Fruit fly (Drosophila melanogaster) whole organism, embryonic: ENCODE measurements around the gene CG13837.
A peak's percentile ranks its signal among the peaks of the same experiment; 100 is the strongest.

Experiments used
- CG10543 ChIP-seq: fragments of 200-800 bp; sonication (Bioruptor generic); optimal IDR thresholded peaks from 3 replicates; lab custom pipeline; 2017; ENCODE audit warnings: missing biosample characterization, mild to moderate bottlenecking, missing genetic modification characterization, moderate library complexity
- CG10959 ChIP-seq: fragments of 200-800 bp; sonication (Bioruptor generic); IDR thresholded peaks from 2 replicates; pipeline ENCODE4 v1.3.6; 2022; ENCODE audit warnings: missing biosample characterization, missing genetic modification characterization
- CG11398 ChIP-seq: fragments of 200-800 bp; sonication (Bioruptor generic); optimal IDR thresholded peaks from 2 replicates; lab custom pipeline; 2016; ENCODE audit warnings: missing biosample characterization, missing genetic modification characterization
- CG11504 ChIP-seq: fragments of 200-800 bp; sonication (Bioruptor generic); optimal IDR thresholded peaks from 3 replicates; lab custom pipeline; 2019; ENCODE audit warnings: missing biosample characterization, mild to moderate bottlenecking, missing genetic modification characterization, moderate library complexity
- CG12391 ChIP-seq: fragments of 200-800 bp; sonication (Bioruptor generic); optimal IDR thresholded peaks from 3 replicates; lab custom pipeline; 2018; ENCODE audit warnings: missing biosample characterization, mild to moderate bottlenecking, missing genetic modification characterization, moderate library complexity
- CG12769 ChIP-seq: fragments of 200-800 bp; sonication (Bioruptor generic); optimal IDR thresholded peaks from 2 replicates; lab custom pipeline; 2019; ENCODE audit warnings: missing biosample characterization, mild to moderate bottlenecking, missing genetic modification characterization, moderate library complexity
- CG13775 ChIP-seq: fragments of 200-800 bp; sonication (Bioruptor generic); optimal IDR thresholded peaks from 3 replicates; lab custom pipeline; 2017; ENCODE audit warnings: missing biosample characterization, mild to moderate bottlenecking, missing genetic modification characterization
- CG15269 ChIP-seq: fragments of 200-800 bp; sonication (Bioruptor generic); optimal IDR thresholded peaks from 2 replicates; lab custom pipeline; 2018; ENCODE audit warnings: missing biosample characterization, mild to moderate bottlenecking, missing genetic modification characterization, moderate library complexity
- CG18011 ChIP-seq: fragments of 200-800 bp; sonication (Bioruptor generic); optimal IDR thresholded peaks from 2 replicates; lab custom pipeline; 2017; ENCODE audit warnings: missing biosample characterization, missing genetic modification characterization, mild to moderate bottlenecking, moderate library complexity, missing genotype
- CG2199 ChIP-seq: fragments of 200-800 bp; sonication (Bioruptor generic); IDR thresholded peaks from 3 replicates; pipeline ENCODE4 v1.3.6; 2022; ENCODE audit warnings: missing biosample characterization, missing genetic modification characterization
- CG31224 ChIP-seq: fragments of 200-800 bp; sonication (Bioruptor generic); IDR thresholded peaks from 2 replicates; pipeline ENCODE4 v1.3.6; 2022; ENCODE audit warnings: missing biosample characterization, missing genetic modification characterization
- CG31365 ChIP-seq: fragments of 200-800 bp; sonication (Bioruptor generic); optimal IDR thresholded peaks from 2 replicates; lab custom pipeline; 2018; ENCODE audit warnings: missing biosample characterization, mild to moderate bottlenecking, missing genetic modification characterization
- CG3995 ChIP-seq: fragments of 200-800 bp; sonication (Bioruptor generic); optimal IDR thresholded peaks from 3 replicates; lab custom pipeline; 2016; ENCODE audit warnings: missing biosample characterization, missing genetic modification characterization
- CG4328 ChIP-seq: fragments of 200-800 bp; sonication (Bioruptor generic); optimal IDR thresholded peaks from 3 replicates; lab custom pipeline; 2017; ENCODE audit warnings: missing biosample characterization, missing genetic modification reagents, missing genetic modification characterization
- CG6175 ChIP-seq: fragments of 200-800 bp; sonication (Bioruptor generic); IDR thresholded peaks from 3 replicates; pipeline ENCODE4 v1.3.6; 2022; ENCODE audit warnings: missing biosample characterization, missing genetic modification characterization
- CG6791 ChIP-seq: fragments of 200-800 bp; sonication (Bioruptor generic); IDR thresholded peaks from 3 replicates; pipeline ENCODE4 v1.3.6; 2022; ENCODE audit warnings: missing biosample characterization, missing genetic modification characterization; ENCODE audit not compliant: partially characterized antibody
- CG7928 ChIP-seq: fragments of 200-800 bp; sonication (Bioruptor generic); optimal IDR thresholded peaks from 2 replicates; lab custom pipeline; 2017; ENCODE audit warnings: missing biosample characterization, mild to moderate bottlenecking, missing genetic modification characterization
- CG7987 ChIP-seq: fragments of 200-800 bp; sonication (Bioruptor generic); optimal IDR thresholded peaks from 2 replicates; lab custom pipeline; 2018; ENCODE audit warnings: missing biosample characterization, mild to moderate bottlenecking, missing genetic modification characterization, moderate library complexity
- CG8290 ChIP-seq, 3 experiments: fragments of 200-800 bp; sonication (Bioruptor generic); optimal IDR thresholded peaks; 2 replicates each; lab custom pipeline; 2016 to 2019; ENCODE audit warnings: missing biosample characterization in 3 of 3, missing genetic modification characterization in 3 of 3, mild to moderate bottlenecking in 2 of 3, moderate library complexity in 1 of 3
- D19B ChIP-seq: fragments of 200-800 bp; sonication (Bioruptor generic); optimal IDR thresholded peaks from 2 replicates; lab custom pipeline; 2017; ENCODE audit warnings: missing biosample characterization, mild to moderate bottlenecking, missing genetic modification characterization
- Deaf1 ChIP-seq: fragments of 200-800 bp; optimal IDR thresholded peaks from 3 replicates; lab custom pipeline; 2019; ENCODE audit warnings: missing biosample characterization, mild to moderate bottlenecking, missing genetic modification characterization, moderate library complexity
- Eip74EF ChIP-seq, 2 experiments: fragments of 200-800 bp in 1 of 2; fragments of >200 bp in 1 of 2; sonication (Bioruptor generic) in 1 of 2; optimal IDR thresholded peaks; 2 replicates each; lab custom pipeline; 2017 to 2019; ENCODE audit warnings: missing biosample characterization in 2 of 2, missing genetic modification characterization in 2 of 2, mild to moderate bottlenecking in 1 of 2, moderate library complexity in 1 of 2
- Hr39 ChIP-seq: fragments of >200 bp; optimal IDR thresholded peaks from 2 replicates; lab custom pipeline; 2017
- Hr78 ChIP-seq, 2 experiments: fragments of 200-800 bp in 1 of 2; fragments of >200 bp in 1 of 2; sonication (Bioruptor generic) in 1 of 2; optimal IDR thresholded peaks; 2 replicates each; lab custom pipeline; 2017 to 2019; ENCODE audit warnings: missing biosample characterization in 2 of 2, missing genetic modification characterization in 2 of 2, mild to moderate bottlenecking in 1 of 2, moderate library complexity in 1 of 2
- MESR4 ChIP-seq: fragments of 200-800 bp; sonication (Bioruptor generic); optimal IDR thresholded peaks from 2 replicates; lab custom pipeline; 2018; ENCODE audit warnings: missing biosample characterization, mild to moderate bottlenecking, missing genetic modification characterization, moderate library complexity
- Med ChIP-seq: fragments of 200-800 bp; sonication (Bioruptor generic); peaks from one replicate; lab custom pipeline; 2016; ENCODE audit warnings: missing biosample characterization, missing genetic modification characterization, mild to moderate bottlenecking, inconsistent platforms, moderate library complexity
- Opbp ChIP-seq: fragments of 200-800 bp; sonication (Bioruptor generic); IDR thresholded peaks from 3 replicates; pipeline ENCODE4 v1.3.6; 2022; ENCODE audit warnings: missing biosample characterization, missing genetic modification characterization; ENCODE audit not compliant: partially characterized antibody
- Scr ChIP-seq: fragments of 200-800 bp; sonication (Bioruptor generic); IDR thresholded peaks from 2 replicates; pipeline ENCODE4 v1.3.6; 2022; ENCODE audit warnings: missing biosample characterization, missing genetic modification characterization; ENCODE audit not compliant: partially characterized antibody
- abd-A ChIP-seq: fragments of 200-800 bp; sonication (Bioruptor generic); optimal IDR thresholded peaks from 3 replicates; lab custom pipeline; 2019; ENCODE audit warnings: missing biosample characterization, mild to moderate bottlenecking, missing genetic modification characterization, moderate library complexity
- aop ChIP-seq: fragments of 200-800 bp; sonication (Bioruptor generic); IDR thresholded peaks from 2 replicates; pipeline ENCODE4 v1.3.6; 2022; ENCODE audit warnings: missing biosample characterization, missing genetic modification characterization
- bab2 ChIP-seq: fragments of 200-800 bp; sonication (Bioruptor generic); optimal IDR thresholded peaks from 2 replicates; lab custom pipeline; 2016; ENCODE audit warnings: missing biosample characterization, missing genetic modification characterization
- bcd ChIP-seq: fragments of 200-800 bp; sonication (Bioruptor generic); optimal IDR thresholded peaks from 2 replicates; lab custom pipeline; 2017; ENCODE audit warnings: missing biosample characterization, mild to moderate bottlenecking, missing genetic modification characterization
- chinmo ChIP-seq: fragments of 200-800 bp; sonication (Bioruptor generic); IDR thresholded peaks from 4 replicates; pipeline ENCODE4 v1.3.6; 2022; ENCODE audit warnings: missing biosample characterization, missing genetic modification characterization; ENCODE audit not compliant: partially characterized antibody
- ci ChIP-seq: fragments of 200-800 bp; sonication (Bioruptor generic); IDR thresholded peaks from 3 replicates; pipeline ENCODE4 v1.3.6; 2022; ENCODE audit warnings: missing biosample characterization, missing genetic modification characterization
- grn ChIP-seq: fragments of 200-800 bp; sonication (Bioruptor generic); optimal IDR thresholded peaks from 3 replicates; lab custom pipeline; 2017; ENCODE audit warnings: missing biosample characterization, missing genetic modification characterization
- mirr ChIP-seq: fragments of 200-800 bp; sonication (Bioruptor generic); optimal IDR thresholded peaks from 3 replicates; lab custom pipeline; 2018; ENCODE audit warnings: missing biosample characterization, mild to moderate bottlenecking, missing genetic modification characterization
- oc ChIP-seq: fragments of 200-800 bp; sonication (Bioruptor generic); optimal IDR thresholded peaks from 2 replicates; lab custom pipeline; 2018; ENCODE audit warnings: missing biosample characterization, mild to moderate bottlenecking, missing genetic modification characterization, moderate library complexity
- pros ChIP-seq: fragments of 200-800 bp; sonication (Bioruptor generic); optimal IDR thresholded peaks from 3 replicates; lab custom pipeline; 2019; ENCODE audit warnings: missing biosample characterization, mild to moderate bottlenecking, missing genetic modification characterization, moderate library complexity
- scrt ChIP-seq: fragments of 200-800 bp; sonication (Bioruptor generic); optimal IDR thresholded peaks from 2 replicates; lab custom pipeline; 2018; ENCODE audit warnings: missing biosample characterization, mild to moderate bottlenecking, missing genetic modification characterization, moderate library complexity
- sd ChIP-seq: fragments of 200-800 bp; sonication (Bioruptor generic); optimal IDR thresholded peaks from 3 replicates; lab custom pipeline; 2018; ENCODE audit warnings: missing biosample characterization, mild to moderate bottlenecking, missing genetic modification characterization, moderate library complexity
- tgo ChIP-seq: fragments of 200-800 bp; sonication (Bioruptor generic); IDR thresholded peaks from 3 replicates; pipeline ENCODE4 v1.3.6; 2022; ENCODE audit warnings: missing biosample characterization, missing genetic modification characterization
- tio ChIP-seq: fragments of 200-800 bp; sonication (Bioruptor generic); optimal IDR thresholded peaks from 2 replicates; lab custom pipeline; 2017; ENCODE audit warnings: missing biosample characterization, missing genetic modification characterization, inconsistent platforms
- toy ChIP-seq: fragments of 200-800 bp; sonication (Bioruptor generic); IDR thresholded peaks from 2 replicates; pipeline ENCODE4 v1.3.6; 2022; ENCODE audit warnings: missing biosample characterization, missing genetic modification characterization
- unpg ChIP-seq: fragments of 200-800 bp; sonication (Bioruptor generic); optimal IDR thresholded peaks from 3 replicates; lab custom pipeline; 2018; ENCODE audit warnings: missing biosample characterization, mild to moderate bottlenecking, missing genetic modification characterization, moderate library complexity

CG13837 gene

DNA sequence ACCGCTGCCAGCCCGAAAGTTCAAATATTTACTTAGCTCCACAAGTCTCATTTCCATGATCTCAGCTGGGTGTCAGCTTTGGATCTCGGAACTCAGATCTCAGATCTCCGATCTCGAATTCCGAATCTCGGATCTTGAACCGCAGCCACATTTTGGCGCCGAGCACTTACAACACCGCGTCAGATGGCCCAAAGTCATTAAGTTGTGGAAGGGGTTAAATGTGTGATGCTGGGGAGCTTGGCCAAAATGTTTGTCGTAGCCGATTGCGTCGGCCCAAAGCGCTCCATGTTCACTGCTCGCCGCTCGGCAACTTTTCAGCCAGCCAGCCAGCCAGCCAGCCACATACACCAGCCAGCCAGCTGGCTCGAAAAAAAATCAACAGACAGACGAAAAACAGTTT is 31.8 kb upstream of the CG13837 start, which contains the start of gene CG6688:
CG6688 (plus strand) TSS at position 396 of the 400 bp plus-strand sequence.
- TF ChIP-seq scrt (GFP tag; lab: Kevin White, UChicago) (no peak), bab2 (no peak), CG31224 (GFP tag; lab: Robert Waterston, UW) (no peak), unpg (no peak), CG12391 (tag; lab: Kevin White, UChicago) (no peak), ci (GFP tag; lab: Robert Waterston, UW) (0 out of 3 replicates have a peak, but pooled peaks have one; percentile 30), Scr (GFP tag; lab: Robert Waterston, UW) (no peak), CG11504 (tag; lab: Kevin White, UChicago) (peak; percentile 1), chinmo (peak; percentile 82; the same call in 3 of the 4 replicates), Hr78 (GFP tag; optimal IDR thresholded peaks at IDR 0.05; lab: Kevin White, UChicago) (peak in 1 of 2 experiments; percentile 35), CG10959 (GFP tag; lab: Robert Waterston, UW) (no peak), CG8290 (GFP tag; optimal IDR thresholded peaks at IDR 0.05; lab: Kevin White, UChicago) (no peak), CG8290 (tag; optimal IDR thresholded peaks at IDR 0.05; lab: Kevin White, UChicago) (peak in 1 of 2 experiments; percentile 7), sd (tag; lab: Kevin White, UChicago) (peak; percentile 90), CG7928 (GFP tag; lab: Kevin White, UChicago) (no peak), oc (tag; lab: Kevin White, UChicago) (no peak), toy (no peak), CG6791 (GFP tag; lab: Robert Waterston, UW) (no peak), Eip74EF (GFP tag; optimal IDR thresholded peaks at IDR 0.05; lab: Kevin White, UChicago) (peak in 1 of 2 experiments; percentile 8), Opbp (GFP tag; lab: Robert Waterston, UW) (no peak), pros (GFP tag; lab: Kevin White, UChicago) (peak; percentile 6), tgo (GFP tag; lab: Robert Waterston, UW) (no peak), grn (GFP tag; lab: Kevin White, UChicago) (peak; percentile 92), CG10543 (GFP tag; lab: Kevin White, UChicago) (peak; percentile 27), CG7987 (GFP tag; lab: Kevin White, UChicago) (peak; percentile 19), MESR4 (no peak), CG3995 (GFP tag; lab: Kevin White, UChicago) (no peak), Hr39 (no peak), CG13775 (GFP tag; lab: Kevin White, UChicago) (no peak), CG12769 (tag; lab: Kevin White, UChicago) (peak; percentile 48), CG15269 (tag; lab: Kevin White, UChicago) (peak; percentile 41), D19B (GFP tag; lab: Kevin White, UChicago) (no peak), CG6175 (peak; percentile 75; the same call in 1 of the 3 replicates), Deaf1 (tag; lab: Kevin White, UChicago) (peak; percentile 50), CG2199 (GFP tag; lab: Robert Waterston, UW) (no peak), aop (no peak), tio (GFP tag; lab: Kevin White, UChicago) (no peak), CG11398 (GFP tag; lab: Kevin White, UChicago) (no peak), CG18011 (GFP tag; lab: Kevin White, UChicago) (peak; percentile 74), abd-A (peak; percentile 29), mirr (GFP tag; lab: Kevin White, UChicago) (peak; percentile 20), CG4328 (GFP tag; lab: Kevin White, UChicago) (no peak), Med (GFP tag; lab: Kevin White, UChicago) (peak; percentile 73), bcd (GFP tag; lab: Kevin White, UChicago) (no peak), CG31365 (tag; lab: Kevin White, UChicago) (no peak)
